Fruit fly (Drosophila melanogaster): ENCODE data around the gene CG5466.
A peak's percentile ranks its signal among the peaks of the same experiment; 100 is the strongest.

CG5466 gene

dm6 chr3R:20633984-20634446 lies 16.3 kb downstream of the CG5466 start (continued):
- TF ChIP-seq ERR (GFP tag; optimal IDR thresholded peaks at IDR 0.05) (peak; percentile 54), Hmx (GFP tag; optimal IDR thresholded peaks at IDR 0.05) (peak; percentile 7), CG30431 (GFP tag; optimal IDR thresholded peaks at IDR 0.05) (peak; percentile 49), gcm2 (GFP tag; optimal IDR thresholded peaks at IDR 0.05) (no peak), CG2116 (GFP tag; optimal IDR thresholded peaks at IDR 0.05) (peak; percentile 22), CG17328 (GFP tag; IDR thresholded peaks at IDR 0.05) (peak; percentile 61; the same call in 1 of the 2 replicates), slou (GFP tag; optimal IDR thresholded peaks at IDR 0.05) (no peak), CG13894 (tag; optimal IDR thresholded peaks at IDR 0.05) (no peak), CG4707 (GFP tag; optimal IDR thresholded peaks at IDR 0.05) (no peak), CG31441 (GFP tag; IDR thresholded peaks at IDR 0.05) (no peak), shn (GFP tag; optimal IDR thresholded peaks at IDR 0.05) (peak; percentile 75), ranshi (GFP tag; IDR thresholded peaks at IDR 0.05) (peak; percentile 67), NfI (GFP tag; optimal IDR thresholded peaks at IDR 0.05) (no peak), CG11456 (GFP tag; IDR thresholded peaks at IDR 0.05) (peak; percentile 54; the same call in 1 of the 3 replicates), sisA (GFP tag; IDR thresholded peaks at IDR 0.05) (peak; percentile 70), chm (GFP tag; IDR thresholded peaks at IDR 0.05) (peak; percentile 46; the same call in 1 of the 2 replicates), pb (GFP tag; optimal IDR thresholded peaks at IDR 0.05) (peak; percentile 13), CG2889 (GFP tag; IDR thresholded peaks at IDR 0.05) (0 out of 3 replicates have a peak, but pooled peaks have one; percentile 11), sens-2 (GFP tag; IDR thresholded peaks at IDR 0.05) (no peak), CG18599 (GFP tag; optimal IDR thresholded peaks at IDR 0.05) (no peak), CG15696 (tag; optimal IDR thresholded peaks at IDR 0.05) (peak; percentile 35), ash1 (GFP tag; optimal IDR thresholded peaks at IDR 0.05) (no peak), mld (GFP tag; IDR thresholded peaks at IDR 0.05; ENCODE audit: partially characterized antibody) (no peak), CG33557 (GFP tag; optimal IDR thresholded peaks at IDR 0.05) (peak; percentile 54), Rx (GFP tag; IDR thresholded peaks at IDR 0.05) (peak; percentile 39; the same call in 1 of the 2 replicates), Meics (GFP tag; optimal IDR thresholded peaks at IDR 0.05) (no peak), HmgZ (tag; optimal IDR thresholded peaks at IDR 0.05) (peak; percentile 80), Mes4 (GFP tag; optimal IDR thresholded peaks at IDR 0.05) (peak; percentile 71), gfzf (GFP tag; optimal IDR thresholded peaks at IDR 0.05) (no peak), Hr51 (GFP tag; optimal IDR thresholded peaks at IDR 0.05) (peak in 1 of 2 experiments; percentile 55), CG13123 (GFP tag; optimal IDR thresholded peaks at IDR 0.05) (peak; percentile 56), org-1 (GFP tag; optimal IDR thresholded peaks at IDR 0.05) (no peak), Dfd (GFP tag; optimal IDR thresholded peaks at IDR 0.05) (no peak), CG14014 (GFP tag; IDR thresholded peaks at IDR 0.05) (peak; percentile 68), Ada2b (GFP tag; IDR thresholded peaks at IDR 0.05) (peak; percentile 53), CG4404 (GFP tag; IDR thresholded peaks at IDR 0.05) (peak; percentile 43; the same call in 1 of the 2 replicates), sima (GFP tag; optimal IDR thresholded peaks at IDR 0.05) (peak; percentile 13), vfl (GFP tag; optimal IDR thresholded peaks at IDR 0.05) (peak; percentile 25), CG3407 (GFP tag; optimal IDR thresholded peaks at IDR 0.05) (no peak), CG7928 (GFP tag; optimal IDR thresholded peaks at IDR 0.05) (no peak), CG14710 (tag; optimal IDR thresholded peaks at IDR 0.05) (no peak), Hr78 (GFP tag; optimal IDR thresholded peaks at IDR 0.05) (peak in 1 of 2 experiments; percentile 93), amos (GFP tag; IDR thresholded peaks at IDR 0.05; ENCODE audit: partially characterized antibody) (no peak), Bgb (GFP tag; IDR thresholded peaks at IDR 0.05; ENCODE audit: partially characterized antibody) (no peak), nerfin-2 (GFP tag; IDR thresholded peaks at IDR 0.05; ENCODE audit: partially characterized antibody) (no peak), PHDP (tag; optimal IDR thresholded peaks at IDR 0.05) (no peak), CG2199 (GFP tag; IDR thresholded peaks at IDR 0.05) (peak; percentile 29; the same call in 1 of the 3 replicates), trh (GFP tag; optimal IDR thresholded peaks at IDR 0.05) (peak; percentile 33), dm (GFP tag; optimal IDR thresholded peaks at IDR 0.05) (peak; percentile 54), CG2875 (GFP tag; optimal IDR thresholded peaks at IDR 0.05) (no peak)
